Fruit fly (Drosophila melanogaster) whole organism, adult: ENCODE measurements around the gene GckIII.

Source experiments
- CG11617 ChIP-seq: fragments of 200-800 bp; sonication (Bioruptor generic); optimal IDR thresholded peaks from 2 replicates; lab custom pipeline; 2017; ENCODE audit warnings: mild to moderate bottlenecking, missing biosample characterization, missing genetic modification reagents, missing genetic modification characterization
- CG12768 ChIP-seq: fragments of 200-800 bp; sonication (Bioruptor generic); optimal IDR thresholded peaks from 2 replicates; lab custom pipeline; 2017; ENCODE audit warnings: missing biosample characterization, missing genetic modification characterization, mild to moderate bottlenecking, moderate library complexity, missing genetic modification reagents
- CG14711 ChIP-seq: fragments of 200-800 bp; sonication (Bioruptor generic); optimal IDR thresholded peaks from 2 replicates; lab custom pipeline; 2018; ENCODE audit warnings: missing biosample characterization, mild to moderate bottlenecking, missing genetic modification characterization, moderate library complexity
- CG1620 ChIP-seq: fragments of 200-800 bp; sonication (Bioruptor generic); optimal IDR thresholded peaks from 2 replicates; lab custom pipeline; 2016; ENCODE audit warnings: missing biosample characterization, missing genetic modification characterization
- CG33017 ChIP-seq: fragments of 200-800 bp; sonication (Bioruptor generic); optimal IDR thresholded peaks from 2 replicates; lab custom pipeline; 2018; ENCODE audit warnings: missing biosample characterization, mild to moderate bottlenecking, missing genetic modification characterization, moderate library complexity
- CG5204 ChIP-seq: fragments of 200-800 bp; sonication (Bioruptor generic); optimal IDR thresholded peaks from 2 replicates; lab custom pipeline; 2016; ENCODE audit warnings: missing biosample characterization, missing genetic modification characterization
- CG7045 ChIP-seq: fragments of 200-800 bp; sonication (Bioruptor generic); optimal IDR thresholded peaks from 2 replicates; lab custom pipeline; 2017; ENCODE audit warnings: missing biosample characterization, mild to moderate bottlenecking, missing genetic modification characterization
- CG7101 ChIP-seq: fragments of 200-800 bp; sonication (Bioruptor generic); optimal IDR thresholded peaks from 2 replicates; lab custom pipeline; 2018; ENCODE audit warnings: missing biosample characterization, mild to moderate bottlenecking, missing genetic modification characterization, moderate library complexity
- Clk ChIP-seq: fragments of 200-800 bp; sonication (Bioruptor generic); optimal IDR thresholded peaks from 2 replicates; lab custom pipeline; 2017; ENCODE audit warnings: missing biosample characterization, missing genetic modification characterization
- Crg-1 ChIP-seq: fragments of 200-800 bp; sonication (Bioruptor generic); optimal IDR thresholded peaks from 2 replicates; lab custom pipeline; 2016; ENCODE audit warnings: missing biosample characterization, missing genetic modification characterization
- Hr96 ChIP-seq: fragments of 200-800 bp; sonication (Bioruptor generic); optimal IDR thresholded peaks from 2 replicates; lab custom pipeline; 2016; ENCODE audit warnings: missing biosample characterization, missing genetic modification characterization
- Mnt ChIP-seq: fragments of 200-800 bp; sonication (Bioruptor generic); optimal IDR thresholded peaks from 2 replicates; lab custom pipeline; 2016; ENCODE audit warnings: missing biosample characterization, mild to moderate bottlenecking, missing genetic modification characterization
- bab1 ChIP-seq: fragments of 200-800 bp; sonication (Bioruptor generic); optimal IDR thresholded peaks from 3 replicates; lab custom pipeline; 2019; ENCODE audit warnings: missing biosample characterization, mild to moderate bottlenecking, missing genetic modification characterization, moderate library complexity
- cic ChIP-seq: fragments of 200-800 bp; sonication (Bioruptor generic); optimal IDR thresholded peaks from 2 replicates; lab custom pipeline; 2017; ENCODE audit warnings: missing biosample characterization, mild to moderate bottlenecking, missing genetic modification characterization, moderate library complexity
- cnc ChIP-seq, 2 experiments: fragments of >200 bp; optimal IDR thresholded peaks; 2 replicates each; lab custom pipeline; 2017
- kay ChIP-seq: fragments of 200-800 bp; sonication (Bioruptor generic); peaks from one replicate; lab custom pipeline; 2016; ENCODE audit warnings: missing biosample characterization, missing genetic modification characterization, borderline replicate concordance
- ovo ChIP-seq: fragments of 200-800 bp; sonication (Bioruptor generic); optimal IDR thresholded peaks from 2 replicates; lab custom pipeline; 2016; ENCODE audit warnings: missing biosample characterization, missing genetic modification characterization
- pad ChIP-seq: fragments of 200-800 bp; sonication (Bioruptor generic); optimal IDR thresholded peaks from 3 replicates; lab custom pipeline; 2017; ENCODE audit warnings: missing biosample characterization, missing genetic modification characterization, mild to moderate bottlenecking, moderate library complexity, missing genetic modification reagents
- tj ChIP-seq: fragments of 200-800 bp; sonication (Bioruptor generic); optimal IDR thresholded peaks from 3 replicates; lab custom pipeline; 2017; ENCODE audit warnings: missing biosample characterization, mild to moderate bottlenecking, missing genetic modification characterization, moderate library complexity
- toe ChIP-seq: fragments of 200-800 bp; sonication (Bioruptor generic); optimal IDR thresholded peaks from 2 replicates; lab custom pipeline; 2016; ENCODE audit warnings: missing biosample characterization, missing genetic modification characterization

GckIII gene

DNA sequence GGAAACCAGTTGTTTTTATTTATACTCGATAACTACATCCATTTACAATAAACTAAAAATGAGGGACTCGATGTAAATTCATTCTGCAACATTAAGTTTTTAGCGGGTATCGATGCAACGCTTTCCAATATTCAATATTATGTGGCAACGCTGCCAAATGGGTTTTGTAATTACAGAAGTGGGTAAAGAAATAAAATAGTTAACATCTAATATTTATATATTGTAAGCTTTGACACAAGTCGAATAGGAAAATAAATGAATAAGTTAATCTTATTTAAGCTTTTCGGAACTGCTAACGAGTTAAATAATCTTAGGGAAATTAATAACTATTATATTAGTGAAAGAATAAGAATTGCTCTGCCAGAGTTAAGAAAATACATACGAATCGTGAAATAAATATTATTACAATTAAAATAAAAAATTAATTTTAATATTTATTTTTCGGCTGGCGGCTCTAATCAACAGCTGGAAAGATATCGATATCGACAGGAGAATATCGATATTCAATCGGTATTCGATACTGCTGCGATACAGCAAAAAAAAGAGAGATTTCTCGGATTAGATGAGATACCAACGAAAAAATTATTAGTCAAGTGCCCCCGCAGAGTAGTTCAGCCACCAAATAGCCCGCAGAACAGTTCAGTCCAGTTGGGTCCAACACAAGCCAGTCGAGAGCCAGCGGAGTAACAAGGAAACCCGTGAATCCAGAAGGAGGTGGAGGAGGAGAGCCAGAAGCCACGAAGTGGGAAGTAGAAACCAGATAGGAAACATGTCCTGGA lies at the start of gene GckIII:
Gene GckIII, plus strand, starts transcription at position 485 of the 779 bp plus-strand sequence.
- TF ChIP-seq Clk (GFP tag; lab: Kevin White, UChicago) (no peak), CG1620 (GFP tag; lab: Kevin White, UChicago) (no peak), CG14711 (peak; percentile 28), ovo (GFP tag; lab: Kevin White, UChicago) (no peak), Mnt (no peak)

DNA sequence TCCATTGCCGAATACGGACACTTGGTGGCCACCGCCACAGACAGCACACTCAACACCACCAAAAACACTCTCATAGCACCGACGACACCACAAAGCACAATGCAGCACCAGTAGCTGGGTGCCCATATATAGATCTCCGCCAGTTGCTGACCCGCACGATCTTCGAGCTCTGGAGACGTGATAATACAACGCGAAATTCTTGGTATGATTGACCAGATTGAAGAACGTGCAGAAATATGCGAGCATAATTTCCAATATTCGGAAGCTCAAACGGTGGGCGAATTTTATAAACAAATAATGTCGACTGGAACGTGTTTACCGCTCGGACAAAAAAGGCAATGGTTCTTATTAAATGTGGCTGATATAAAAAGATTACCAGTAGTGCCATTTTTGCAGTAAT lies 49.4 kb upstream of the GckIII start, which contains the start of gene CG4009:
Gene CG4009, minus strand, starts transcription at position 101 of the 400 bp plus-strand sequence.
- TF ChIP-seq cnc (optimal IDR thresholded peaks at IDR 0.05; lab: Kevin White, UChicago) (no peak), kay (GFP tag; lab: Kevin White, UChicago) (no peak), CG11617 (GFP tag; lab: Kevin White, UChicago) (no peak), Clk (GFP tag; lab: Kevin White, UChicago) (no peak), CG14711 (no peak), toe (GFP tag; lab: Kevin White, UChicago) (no peak), ovo (GFP tag; lab: Kevin White, UChicago) (no peak), Crg-1 (GFP tag; lab: Kevin White, UChicago) (no peak), CG7045 (no peak), CG1620 (GFP tag; lab: Kevin White, UChicago) (no peak)

DNA sequence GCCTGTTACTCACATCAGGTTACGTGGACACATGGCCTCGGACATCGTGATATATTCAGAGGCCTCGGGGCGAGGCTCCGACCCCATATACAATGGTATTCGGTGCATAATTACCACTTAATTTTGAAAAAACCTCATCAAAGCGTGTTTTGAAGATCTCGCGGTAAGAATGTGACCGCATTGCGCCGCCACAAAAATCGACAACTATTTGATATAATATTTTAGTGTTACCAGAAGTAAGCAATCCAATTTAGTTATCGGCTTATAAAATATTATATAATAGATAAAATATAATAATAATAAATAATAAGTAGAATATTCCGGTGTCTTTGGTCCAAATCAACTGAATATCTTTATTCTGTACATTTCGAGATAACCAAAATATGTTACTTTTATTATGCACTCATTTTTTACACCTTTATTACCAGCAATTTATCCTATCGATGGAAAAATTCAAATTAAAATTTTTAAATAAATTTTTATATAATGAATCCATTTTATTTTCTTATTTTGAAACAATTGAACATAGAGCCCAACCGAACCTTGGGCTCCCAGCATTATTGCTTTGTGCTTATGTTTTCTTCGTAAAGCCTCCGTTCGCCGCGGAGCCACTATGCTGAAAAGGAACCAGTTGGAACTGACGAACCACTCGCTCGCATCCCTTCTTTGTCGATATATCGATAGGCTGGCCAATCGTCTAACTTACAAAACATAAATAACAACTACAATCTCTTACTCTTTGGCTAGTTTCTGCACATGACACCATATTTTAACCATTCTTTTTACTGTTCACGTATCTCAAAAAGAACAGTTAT lies 45.1 kb upstream of the GckIII start, which contains the start of the genes CG18213 and Trm7-32:
Gene CG18213, minus strand, starts transcription at position 211 of the 815 bp plus-strand sequence.
Gene Trm7-32, plus strand, starts transcription at position 690 of the 815 bp plus-strand sequence.
- TF ChIP-seq CG7101 (tag; lab: Kevin White, UChicago), result no peak
- TF ChIP-seq CG33017 (tag; lab: Kevin White, UChicago), result no peak
- no peak for TF ChIP-seq CG14711
- no peak for TF ChIP-seq cnc (optimal IDR thresholded peaks at IDR 0.05; lab: Kevin White, UChicago)
- TF ChIP-seq toe (GFP tag; lab: Kevin White, UChicago), result peak; percentile 19
- no peak for TF ChIP-seq CG1620 (GFP tag; lab: Kevin White, UChicago)
- TF ChIP-seq pad (GFP tag; lab: Kevin White, UChicago), result no peak
- no peak for TF ChIP-seq Hr96 (GFP tag; lab: Kevin White, UChicago)
- TF ChIP-seq tj, result peak; percentile 2
- peak; percentile 48 for TF ChIP-seq Mnt
- peak; percentile 2 for TF ChIP-seq bab1 (GFP tag; lab: Kevin White, UChicago)

DNA sequence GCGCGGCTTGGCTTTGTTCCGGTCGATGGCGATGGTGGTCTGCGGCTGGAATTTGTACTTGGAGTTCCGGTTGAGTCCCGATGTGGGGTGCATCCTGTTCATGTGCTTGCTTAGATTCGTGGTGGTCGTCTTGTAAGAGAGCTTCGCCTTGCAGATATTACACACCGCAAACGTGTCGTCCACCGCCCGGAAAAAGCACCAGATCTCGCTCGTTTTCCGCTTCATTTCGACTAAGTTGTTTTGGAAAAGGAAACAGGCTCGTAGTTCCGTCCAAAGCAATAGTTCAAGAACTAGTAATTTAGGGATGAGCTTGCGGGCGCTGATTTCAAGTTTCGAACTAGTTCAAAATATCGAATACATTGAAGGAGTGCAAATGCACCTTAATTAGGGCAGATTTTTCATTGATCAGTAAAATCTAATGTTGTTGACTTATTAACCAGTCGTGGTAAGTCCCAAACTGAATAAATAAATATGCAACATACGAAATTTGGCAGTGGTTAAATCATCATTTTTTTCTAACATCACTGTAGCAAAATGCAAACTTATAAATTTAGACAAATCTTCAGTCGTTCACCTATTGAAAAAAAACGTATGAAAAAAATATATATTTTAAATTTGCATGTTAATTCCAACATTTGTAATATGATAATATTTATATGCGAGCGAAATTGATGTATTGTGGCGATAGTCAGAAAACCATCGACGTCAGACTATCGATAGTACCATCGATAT lies 42.3 kb upstream of the GckIII start, which contains the start of the genes bdwf and Patr-1:
Gene bdwf, minus strand, starts transcription at position 299 of the 732 bp plus-strand sequence.
Gene Patr-1, plus strand, starts transcription at position 727 of the 732 bp plus-strand sequence.
- TF ChIP-seq Hr96 (GFP tag; lab: Kevin White, UChicago) (no peak), CG5204 (GFP tag; lab: Kevin White, UChicago) (peak; percentile 50), cnc (optimal IDR thresholded peaks at IDR 0.05; lab: Kevin White, UChicago) (no peak), CG7101 (tag; lab: Kevin White, UChicago) (no peak), CG11617 (GFP tag; lab: Kevin White, UChicago) (peak; percentile 38), pad (GFP tag; lab: Kevin White, UChicago) (peak; percentile 31), Crg-1 (GFP tag; lab: Kevin White, UChicago) (peak; percentile 11), CG1620 (GFP tag; lab: Kevin White, UChicago) (peak; percentile 41), tj (peak; percentile 95), kay (GFP tag; lab: Kevin White, UChicago) (peak; percentile 38), CG14711 (peak; percentile 2), Mnt (peak; percentile 17)

DNA sequence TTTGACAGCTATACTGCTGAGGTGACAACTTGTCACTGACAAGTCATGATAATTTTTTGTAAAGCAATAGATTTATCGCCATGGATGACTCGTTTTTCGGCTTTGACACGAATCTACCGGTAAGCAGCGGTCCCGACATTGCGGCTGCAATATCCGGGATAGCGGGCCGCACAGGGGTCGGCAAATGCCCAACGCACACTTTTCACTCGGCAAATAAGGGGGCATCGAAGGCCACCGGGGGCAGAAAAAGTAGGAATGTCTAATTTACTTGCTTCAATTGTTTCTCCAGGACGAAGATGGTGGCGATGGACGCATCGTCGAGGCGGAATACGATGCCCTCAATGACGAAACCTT lies 41.8 kb upstream of the GckIII start:
- TF ChIP-seq bab1 (GFP tag; lab: Kevin White, UChicago), result no peak
- no peak for TF ChIP-seq CG14711
- no peak for TF ChIP-seq Mnt
- no peak for TF ChIP-seq tj
- TF ChIP-seq CG12768 (GFP tag; lab: Kevin White, UChicago), result no peak
- no peak for TF ChIP-seq CG7045
- TF ChIP-seq cic, result no peak
- no peak for TF ChIP-seq pad (GFP tag; lab: Kevin White, UChicago)
- TF ChIP-seq kay (GFP tag; lab: Kevin White, UChicago), result no peak
- TF ChIP-seq CG11617 (GFP tag; lab: Kevin White, UChicago), result no peak
- no peak for TF ChIP-seq CG1620 (GFP tag; lab: Kevin White, UChicago)
- no peak for TF ChIP-seq CG7101 (tag; lab: Kevin White, UChicago)
- no peak for TF ChIP-seq Crg-1 (GFP tag; lab: Kevin White, UChicago)
- TF ChIP-seq Clk (GFP tag; lab: Kevin White, UChicago), result no peak
- no peak for TF ChIP-seq ovo (GFP tag; lab: Kevin White, UChicago)
- no peak for TF ChIP-seq Hr96 (GFP tag; lab: Kevin White, UChicago)
- TF ChIP-seq cnc (optimal IDR thresholded peaks at IDR 0.05; lab: Kevin White, UChicago), result no peak
